Fruit fly (Drosophila melanogaster) whole organism, pupa: Measurements from ENCODE around the gene CG9222.

ENCODE experiments used
- CG10348 ChIP-seq: fragments of 200-800 bp; sonication (Bioruptor generic); IDR thresholded peaks from 2 replicates; pipeline ENCODE4 v1.3.6; 2022; ENCODE audit warnings: missing biosample characterization, missing genetic modification characterization
- CG12605 ChIP-seq: fragments of 200-800 bp; sonication (Bioruptor generic); IDR thresholded peaks from 2 replicates; pipeline ENCODE4 v1.3.6; 2022; ENCODE audit warnings: missing biosample characterization, missing genetic modification characterization
- CG13204 ChIP-seq: fragments of 200-800 bp; sonication (Bioruptor generic); optimal IDR thresholded peaks from 2 replicates; lab custom pipeline; 2018; ENCODE audit warnings: missing biosample characterization, mild to moderate bottlenecking, missing genetic modification characterization, moderate library complexity
- CG14655 ChIP-seq: fragments of 200-800 bp; sonication (Bioruptor generic); optimal IDR thresholded peaks from 3 replicates; lab custom pipeline; 2017; ENCODE audit warnings: mild to moderate bottlenecking, missing biosample characterization, missing genetic modification reagents, missing genetic modification characterization
- CG15710 ChIP-seq: fragments of 200-800 bp; sonication (Bioruptor generic); optimal IDR thresholded peaks from 2 replicates; lab custom pipeline; 2018; ENCODE audit warnings: missing biosample characterization, mild to moderate bottlenecking, missing genetic modification characterization, moderate library complexity
- CG17806 ChIP-seq: fragments of 200-800 bp; sonication (Bioruptor generic); optimal IDR thresholded peaks from 2 replicates; lab custom pipeline; 2018; ENCODE audit warnings: missing biosample characterization, mild to moderate bottlenecking, missing genetic modification characterization, moderate library complexity
- CG32121 ChIP-seq: fragments of 200-800 bp; sonication (Bioruptor generic); IDR thresholded peaks from 2 replicates; pipeline ENCODE4 v1.3.6; 2022; ENCODE audit warnings: missing biosample characterization, missing genetic modification characterization
- CG34367 ChIP-seq: fragments of 200-800 bp; sonication (Bioruptor generic); optimal IDR thresholded peaks from 2 replicates; lab custom pipeline; 2018; ENCODE audit warnings: missing biosample characterization, mild to moderate bottlenecking, missing genetic modification characterization
- CG4496 ChIP-seq: fragments of 200-800 bp; sonication (Bioruptor generic); IDR thresholded peaks from 3 replicates; pipeline ENCODE4 v1.3.6; 2022; ENCODE audit warnings: missing biosample characterization, missing genetic modification characterization
- CG8159 ChIP-seq: fragments of 200-800 bp; sonication (Bioruptor generic); optimal IDR thresholded peaks from 3 replicates; lab custom pipeline; 2018; ENCODE audit warnings: missing biosample characterization, mild to moderate bottlenecking, missing genetic modification characterization, moderate library complexity
- CG8301 ChIP-seq: fragments of 200-800 bp; sonication (Bioruptor generic); optimal IDR thresholded peaks from 2 replicates; lab custom pipeline; 2018; ENCODE audit warnings: missing biosample characterization, mild to moderate bottlenecking, missing genetic modification characterization
- CG9948 ChIP-seq: fragments of 200-800 bp; sonication (Bioruptor generic); optimal IDR thresholded peaks from 2 replicates; lab custom pipeline; 2018; ENCODE audit warnings: missing biosample characterization, mild to moderate bottlenecking, missing genetic modification characterization, moderate library complexity
- D1 ChIP-seq: fragments of 200-800 bp; sonication (Bioruptor generic); optimal IDR thresholded peaks from 2 replicates; lab custom pipeline; 2018; ENCODE audit warnings: missing biosample characterization, mild to moderate bottlenecking, missing genetic modification characterization, moderate library complexity
- EcR ChIP-seq: fragments of 200-800 bp; sonication (Bioruptor generic); optimal IDR thresholded peaks from 3 replicates; lab custom pipeline; 2019; ENCODE audit warnings: missing biosample characterization, missing genetic modification characterization, mild to moderate bottlenecking, moderate library complexity, missing genetic modification reagents
- Ets98B ChIP-seq: fragments of 200-800 bp; sonication (Bioruptor generic); IDR thresholded peaks from 2 replicates; pipeline ENCODE4 v1.3.6; 2022; ENCODE audit warnings: missing biosample characterization, missing genetic modification characterization
- Pif1A ChIP-seq: fragments of 200-800 bp; sonication (Bioruptor generic); optimal IDR thresholded peaks from 3 replicates; lab custom pipeline; 2016; ENCODE audit warnings: missing biosample characterization, missing genetic modification characterization
- Pif1B ChIP-seq: fragments of 200-800 bp; sonication (Bioruptor generic); optimal IDR thresholded peaks from 3 replicates; lab custom pipeline; 2016; ENCODE audit warnings: missing biosample characterization, missing genetic modification characterization
- Snoo ChIP-seq: fragments of 200-800 bp; sonication (Bioruptor generic); optimal IDR thresholded peaks from 3 replicates; lab custom pipeline; 2017; ENCODE audit warnings: missing biosample characterization, mild to moderate bottlenecking, missing genetic modification characterization, inconsistent platforms
- fd96Ca ChIP-seq: fragments of 200-800 bp; sonication (Bioruptor generic); IDR thresholded peaks from 3 replicates; pipeline ENCODE4 v1.3.6; 2022; ENCODE audit warnings: missing biosample characterization, missing genetic modification characterization
- gl ChIP-seq: fragments of 200-800 bp; sonication (Bioruptor generic); optimal IDR thresholded peaks from 2 replicates; lab custom pipeline; 2018; ENCODE audit warnings: missing biosample characterization, mild to moderate bottlenecking, missing genetic modification characterization
- rn ChIP-seq: fragments of 200-800 bp; sonication (Bioruptor generic); IDR thresholded peaks from 2 replicates; pipeline ENCODE4 v1.3.6; 2022; ENCODE audit warnings: missing biosample characterization, missing genetic modification characterization

The CG9222 gene

DNA sequence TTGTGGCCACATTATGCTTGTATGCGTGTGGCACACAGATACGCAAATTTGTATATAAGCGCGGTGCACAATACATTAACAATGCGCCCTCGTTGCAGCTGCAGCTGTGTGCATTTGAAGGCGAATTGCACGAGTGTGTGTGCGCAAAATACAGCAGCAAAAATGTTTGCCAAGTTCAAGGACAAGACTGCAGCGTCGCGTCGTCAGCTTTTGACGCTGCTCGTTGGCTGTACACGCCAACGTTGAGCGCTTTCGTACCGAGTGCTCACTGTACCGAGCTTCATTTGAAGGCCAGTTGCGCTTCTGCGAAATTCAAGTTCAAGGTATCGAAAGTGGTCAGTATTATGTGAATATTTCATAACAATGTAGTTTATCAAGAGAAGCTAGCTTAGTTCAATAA lies 44.1 kb upstream of the CG9222 start:
- no peak for TF ChIP-seq CG32121 (GFP tag; lab: Robert Waterston, UW)
- no peak for TF ChIP-seq CG14655
- no peak for TF ChIP-seq CG10348 (GFP tag; lab: Robert Waterston, UW)
- no peak for TF ChIP-seq Pif1A
- no peak for TF ChIP-seq CG9948
- TF ChIP-seq rn (GFP tag; lab: Robert Waterston, UW), result no peak
- no peak for TF ChIP-seq Pif1B (GFP tag; lab: Kevin White, UChicago)
- no peak for TF ChIP-seq CG12605 (GFP tag; lab: Robert Waterston, UW)
- TF ChIP-seq fd96Ca (GFP tag; lab: Robert Waterston, UW), result no peak
- no peak for TF ChIP-seq CG13204 (GFP tag; lab: Kevin White, UChicago)
- TF ChIP-seq CG8159 (tag; lab: Kevin White, UChicago), result no peak
- TF ChIP-seq gl (tag; lab: Kevin White, UChicago), result no peak
- TF ChIP-seq CG34367 (tag; lab: Kevin White, UChicago), result no peak
- no peak for TF ChIP-seq CG17806 (tag; lab: Kevin White, UChicago)
- TF ChIP-seq CG8301 (tag; lab: Kevin White, UChicago), result no peak
- TF ChIP-seq CG15710, result no peak

DNA sequence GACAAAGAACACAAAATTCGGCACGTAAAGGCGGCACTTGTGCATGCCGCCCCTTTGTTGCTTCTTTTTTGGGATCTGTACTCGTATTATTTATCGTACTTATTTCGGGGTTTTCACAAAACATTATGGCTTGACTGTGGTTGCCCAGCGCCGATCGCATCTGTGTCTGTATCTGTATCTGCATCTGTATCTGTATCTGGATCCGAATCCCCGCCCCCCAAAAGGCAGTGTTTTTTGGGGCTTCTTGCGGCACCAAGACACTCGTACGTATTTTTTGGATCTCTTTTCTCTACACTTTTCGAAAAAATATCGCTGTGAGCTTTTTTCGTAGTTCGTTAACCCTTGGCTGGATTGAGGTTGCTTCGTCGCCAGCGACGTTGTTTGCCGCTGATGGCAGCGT lies 43.1 kb upstream of the CG9222 start:
- TF ChIP-seq gl (tag; lab: Kevin White, UChicago) (no peak), CG8301 (tag; lab: Kevin White, UChicago) (no peak), CG15710 (no peak), CG32121 (GFP tag; lab: Robert Waterston, UW) (no peak), CG4496 (GFP tag; lab: Robert Waterston, UW) (no peak), Snoo (tag; lab: Kevin White, UChicago) (no peak)

DNA sequence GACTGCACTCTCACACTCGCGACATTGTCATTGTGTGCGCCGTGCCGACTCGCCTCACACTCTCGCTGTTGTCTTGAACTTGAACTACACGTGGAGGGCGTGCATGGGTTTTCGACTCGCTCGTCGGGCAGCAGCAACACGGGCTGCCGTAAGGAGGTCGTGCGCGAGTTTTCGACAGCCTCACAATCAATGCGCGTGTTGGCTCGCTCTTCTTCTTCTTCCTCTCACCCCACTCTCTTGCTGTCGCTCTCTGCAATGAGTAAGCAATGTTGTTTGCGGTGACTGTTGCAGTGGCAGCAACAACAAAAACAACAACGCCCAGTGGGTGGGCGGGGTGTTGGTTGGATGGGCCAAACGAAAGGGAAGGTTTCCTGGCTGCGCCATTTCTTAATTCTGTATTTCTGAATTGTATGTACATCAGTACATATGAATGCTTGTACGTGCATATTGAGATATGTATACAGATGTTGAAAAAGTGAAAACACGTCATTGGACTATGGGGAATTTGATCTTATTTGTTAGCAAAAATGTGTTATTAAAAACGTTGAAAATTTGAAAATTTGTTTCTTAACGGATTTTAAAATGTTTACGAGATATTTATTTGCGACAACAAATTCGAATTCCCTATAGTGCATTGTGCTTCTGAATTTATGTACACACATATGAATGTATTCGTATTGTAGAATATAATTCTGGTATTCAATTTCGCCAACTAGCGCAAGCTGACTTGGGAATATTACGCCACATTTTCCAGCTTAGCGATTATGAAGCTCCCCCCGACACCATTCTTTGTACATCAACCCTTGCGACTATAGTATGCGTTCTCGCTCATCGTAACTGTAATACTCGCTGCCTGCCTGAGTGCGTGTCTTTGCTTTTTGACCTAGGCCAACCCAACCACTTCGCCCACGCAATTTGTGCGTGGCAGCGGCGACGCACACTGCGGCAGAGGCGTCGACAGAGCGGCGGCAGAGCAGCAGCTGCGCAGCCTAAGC lies 42.2 kb upstream of the CG9222 start:
- peak; percentile 40; the same call in 1 of the 2 replicates for TF ChIP-seq CG32121 (GFP tag; lab: Robert Waterston, UW)
- no peak for TF ChIP-seq CG14655
- peak; percentile 93 for TF ChIP-seq CG4496 (GFP tag; lab: Robert Waterston, UW)
- peak; percentile 70 for TF ChIP-seq Snoo (tag; lab: Kevin White, UChicago)
- no peak for TF ChIP-seq CG8301 (tag; lab: Kevin White, UChicago)
- TF ChIP-seq gl (tag; lab: Kevin White, UChicago), result peak; percentile 45
- no peak for TF ChIP-seq D1 (tag; lab: Kevin White, UChicago)
- TF ChIP-seq CG9948, result peak; percentile 2
- TF ChIP-seq EcR (GFP tag; lab: Kevin White, UChicago), result peak; percentile 99
- TF ChIP-seq fd96Ca (GFP tag; lab: Robert Waterston, UW), result peak; percentile 73
- TF ChIP-seq CG34367 (tag; lab: Kevin White, UChicago), result peak; percentile 2
- TF ChIP-seq CG13204 (GFP tag; lab: Kevin White, UChicago), result peak; percentile 83
- TF ChIP-seq Ets98B, result peak; percentile 55
- TF ChIP-seq, all 21 proteins: peak for 10

DNA sequence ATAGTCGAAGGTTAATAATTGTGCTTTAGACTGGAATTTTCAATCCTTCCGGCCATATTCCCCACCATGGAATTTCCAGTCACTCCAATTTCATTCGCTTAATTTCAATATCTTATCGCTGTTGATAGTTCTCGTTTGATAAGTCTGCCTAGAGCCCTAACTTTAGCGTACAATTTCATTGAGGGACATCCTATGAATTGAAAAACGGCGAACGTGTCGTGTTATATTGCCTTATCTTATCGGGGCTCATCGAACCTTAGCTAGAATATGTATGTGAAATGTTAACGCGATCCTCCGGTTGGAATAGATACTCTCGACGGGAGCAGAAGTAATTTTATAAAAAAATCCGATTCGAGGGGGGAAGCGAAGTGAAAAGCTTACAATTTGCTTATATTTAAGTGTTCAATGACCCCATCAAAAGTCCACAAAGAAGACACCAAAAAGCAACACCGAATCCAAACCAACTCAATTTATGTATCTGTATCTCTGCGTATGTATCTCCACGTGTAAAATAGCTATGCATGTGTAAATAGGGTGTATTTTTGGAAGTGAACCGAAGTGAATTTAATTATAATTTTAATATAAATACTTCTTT lies 41.1 kb upstream of the CG9222 start:
- TF ChIP-seq CG32121 (GFP tag; lab: Robert Waterston, UW) (no peak), CG34367 (tag; lab: Kevin White, UChicago) (no peak), CG8301 (tag; lab: Kevin White, UChicago) (no peak), Ets98B (no peak), D1 (tag; lab: Kevin White, UChicago) (no peak), CG17806 (tag; lab: Kevin White, UChicago) (no peak), rn (GFP tag; lab: Robert Waterston, UW) (no peak), gl (tag; lab: Kevin White, UChicago) (no peak), Pif1B (GFP tag; lab: Kevin White, UChicago) (no peak), CG8159 (tag; lab: Kevin White, UChicago) (no peak), Pif1A (no peak), CG4496 (GFP tag; lab: Robert Waterston, UW) (no peak), CG10348 (GFP tag; lab: Robert Waterston, UW) (no peak), CG12605 (GFP tag; lab: Robert Waterston, UW) (no peak), CG14655 (no peak), CG15710 (no peak), fd96Ca (GFP tag; lab: Robert Waterston, UW) (no peak)

DNA sequence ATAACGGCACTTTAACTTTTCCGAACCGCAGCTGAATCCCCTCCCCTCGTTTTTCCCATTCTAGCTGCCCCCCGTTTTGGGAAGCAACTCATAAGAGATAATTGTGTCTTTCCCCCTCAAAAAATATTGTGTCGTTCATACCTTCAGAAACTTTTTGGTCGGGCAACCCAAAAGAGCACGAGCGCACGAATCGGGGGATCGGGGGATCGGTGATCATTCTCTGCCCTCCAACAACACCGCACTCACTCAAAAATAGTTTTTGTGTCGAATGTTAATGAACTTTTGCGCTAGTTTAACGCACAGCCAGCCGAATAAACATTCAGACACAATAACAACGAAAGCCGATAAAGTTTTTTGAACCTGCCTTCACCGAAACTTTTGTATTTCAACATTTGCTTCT lies 40.5 kb upstream of the CG9222 start:
- TF ChIP-seq CG4496 (GFP tag; lab: Robert Waterston, UW), result no peak
- TF ChIP-seq Pif1B (GFP tag; lab: Kevin White, UChicago), result no peak
- TF ChIP-seq CG12605 (GFP tag; lab: Robert Waterston, UW), result no peak
- TF ChIP-seq CG8159 (tag; lab: Kevin White, UChicago), result no peak
- no peak for TF ChIP-seq CG17806 (tag; lab: Kevin White, UChicago)
- no peak for TF ChIP-seq CG9948
- no peak for TF ChIP-seq CG32121 (GFP tag; lab: Robert Waterston, UW)
- TF ChIP-seq gl (tag; lab: Kevin White, UChicago), result no peak
- TF ChIP-seq CG34367 (tag; lab: Kevin White, UChicago), result no peak
- no peak for TF ChIP-seq CG10348 (GFP tag; lab: Robert Waterston, UW)
- no peak for TF ChIP-seq Pif1A
- TF ChIP-seq Snoo (tag; lab: Kevin White, UChicago), result no peak
